Worm (Caenorhabditis elegans) whole organism, mixed stage, embryonic: Measurements from ENCODE around the gene F10G7.12.

Experiments
- M03D4.4 ChIP-seq: sonication (generic microtip); optimal IDR thresholded peaks from 2 replicates; lab custom pipeline; 2017; ENCODE audit warnings: mild to moderate bottlenecking, missing genetic modification characterization, missing compliant biosample characterization
- bed-3 ChIP-seq: fragments of 200-800 bp; sonication (Bioruptor generic); optimal IDR thresholded peaks from 3 replicates; lab custom pipeline; 2018; ENCODE audit warnings: mild to moderate bottlenecking, missing genetic modification characterization, moderate library complexity, missing compliant biosample characterization
- blmp-1 ChIP-seq: fragments of 150-350 bp; optimal IDR thresholded peaks from 2 replicates; lab custom pipeline; 2014; ENCODE audit warnings: missing biosample characterization, missing genetic modification characterization
- ceh-39 ChIP-seq: fragments of 150-350 bp; optimal IDR thresholded peaks from 2 replicates; lab custom pipeline; 2014; ENCODE audit warnings: missing biosample characterization, missing genetic modification characterization
- ceh-43 ChIP-seq: fragments of 200-800 bp; sonication (Bioruptor generic); optimal IDR thresholded peaks from 2 replicates; lab custom pipeline; 2018; ENCODE audit warnings: mild to moderate bottlenecking, missing genetic modification characterization, moderate library complexity, missing compliant biosample characterization
- ceh-83 ChIP-seq: fragments of 200-800 bp; sonication (Bioruptor generic); optimal IDR thresholded peaks from 2 replicates; lab custom pipeline; 2018; ENCODE audit warnings: mild to moderate bottlenecking, missing genetic modification characterization, missing compliant biosample characterization
- ces-1 ChIP-seq: fragments of 150-350 bp; optimal IDR thresholded peaks from 2 replicates; lab custom pipeline; 2014; ENCODE audit warnings: missing biosample characterization, missing genetic modification reagents, missing genetic modification characterization
- drap-1 ChIP-seq: fragments of 200-800 bp; sonication (Bioruptor generic); optimal IDR thresholded peaks from 3 replicates; lab custom pipeline; 2018; ENCODE audit warnings: mild to moderate bottlenecking, missing genetic modification characterization, missing compliant biosample characterization
- elt-1 ChIP-seq: sonication (generic microtip); optimal IDR thresholded peaks from 2 replicates; lab custom pipeline; 2017; ENCODE audit warnings: missing genetic modification characterization, mild to moderate bottlenecking, missing compliant biosample characterization, antibody characterized with exemption, moderate library complexity, borderline replicate concordance; ENCODE audit not compliant: insufficient read depth
- elt-3 ChIP-seq: fragments of 150-350 bp; optimal IDR thresholded peaks from 2 replicates; lab custom pipeline; 2014; ENCODE audit warnings: missing biosample characterization, missing genetic modification characterization
- flh-1 ChIP-seq: fragments of 200-800 bp; sonication (Bioruptor generic); optimal IDR thresholded peaks from 2 replicates; lab custom pipeline; 2018; ENCODE audit warnings: mild to moderate bottlenecking, missing genetic modification characterization, moderate library complexity, missing compliant biosample characterization
- ham-2 ChIP-seq: fragments of 200-800 bp; sonication (Bioruptor generic); optimal IDR thresholded peaks from 2 replicates; lab custom pipeline; 2018; ENCODE audit warnings: mild to moderate bottlenecking, missing genetic modification characterization, missing compliant biosample characterization
- hlh-1 ChIP-seq: fragments of 150-350 bp; optimal IDR thresholded peaks from 2 replicates; lab custom pipeline; 2014; ENCODE audit warnings: missing biosample characterization, missing genetic modification reagents, missing genetic modification characterization
- lin-13 ChIP-seq: fragments of 150-350 bp; optimal IDR thresholded peaks from 2 replicates; lab custom pipeline; 2014; ENCODE audit warnings: missing biosample characterization, missing genetic modification characterization
- lin-32 ChIP-seq: fragments of 200-800 bp; sonication (Bioruptor generic); optimal IDR thresholded peaks from 2 replicates; lab custom pipeline; 2018; ENCODE audit warnings: mild to moderate bottlenecking, missing genetic modification characterization, missing compliant biosample characterization
- lsy-2 ChIP-seq: fragments of 150-350 bp; optimal IDR thresholded peaks from 2 replicates; lab custom pipeline; 2014; ENCODE audit warnings: missing biosample characterization, missing genetic modification characterization
- mab-5 ChIP-seq: fragments of 150-350 bp; optimal IDR thresholded peaks from 2 replicates; lab custom pipeline; 2014; ENCODE audit warnings: missing biosample characterization, missing genetic modification characterization
- mep-1 ChIP-seq: fragments of 150-350 bp; optimal IDR thresholded peaks from 2 replicates; lab custom pipeline; 2017; ENCODE audit warnings: missing biosample characterization, missing genetic modification reagents, missing genetic modification characterization, inconsistent platforms
- mls-2 ChIP-seq: sonication (generic microtip); optimal IDR thresholded peaks from 2 replicates; lab custom pipeline; 2016; ENCODE audit warnings: mild to moderate bottlenecking, missing genetic modification characterization, moderate library complexity, missing compliant biosample characterization
- nhr-12 ChIP-seq: fragments of 150-350 bp; optimal IDR thresholded peaks from 2 replicates; lab custom pipeline; 2014; ENCODE audit warnings: missing biosample characterization, missing genetic modification characterization
- nhr-2 ChIP-seq: fragments of 150-350 bp; optimal IDR thresholded peaks from 2 replicates; lab custom pipeline; 2014; ENCODE audit warnings: missing biosample characterization, missing genetic modification characterization
- nhr-237 ChIP-seq: fragments of 150-350 bp; optimal IDR thresholded peaks from 2 replicates; lab custom pipeline; 2014; ENCODE audit warnings: missing biosample characterization, missing genetic modification characterization
- nhr-28 ChIP-seq: fragments of 150-350 bp; optimal IDR thresholded peaks from 2 replicates; lab custom pipeline; 2014; ENCODE audit warnings: missing biosample characterization, missing genetic modification characterization
- nhr-76 ChIP-seq: sonication (generic microtip); optimal IDR thresholded peaks from 2 replicates; lab custom pipeline; 2017; ENCODE audit warnings: missing biosample characterization, missing genetic modification characterization
- pha-4 ChIP-seq: fragments of 150-350 bp; optimal IDR thresholded peaks from 2 replicates; lab custom pipeline; 2018; ENCODE audit warnings: missing biosample characterization, missing genetic modification reagents, missing genetic modification characterization
- sem-2 ChIP-seq: fragments of 200-800 bp; sonication (Bioruptor generic); optimal IDR thresholded peaks from 2 replicates; lab custom pipeline; 2018; ENCODE audit warnings: mild to moderate bottlenecking, missing genetic modification characterization, missing compliant biosample characterization
- snpc-4 ChIP-seq: fragments of 150-350 bp; optimal IDR thresholded peaks from 2 replicates; lab custom pipeline; 2014; ENCODE audit warnings: missing biosample characterization, missing genetic modification characterization
- sptf-1 ChIP-seq: sonication (generic microtip); optimal IDR thresholded peaks from 2 replicates; lab custom pipeline; 2017; ENCODE audit warnings: mild to moderate bottlenecking, missing genetic modification characterization, moderate library complexity, missing compliant biosample characterization
- tbx-8 ChIP-seq: fragments of 200-800 bp; sonication (Bioruptor generic); optimal IDR thresholded peaks from 2 replicates; lab custom pipeline; 2018; ENCODE audit warnings: mild to moderate bottlenecking, missing genetic modification characterization, moderate library complexity, missing compliant biosample characterization
- unc-120 ChIP-seq: sonication (generic microtip); optimal IDR thresholded peaks from 2 replicates; lab custom pipeline; 2017; ENCODE audit warnings: missing genetic modification characterization, missing compliant biosample characterization; ENCODE audit not compliant: poor library complexity, severe bottlenecking
- unc-39 ChIP-seq: fragments of 150-350 bp; optimal IDR thresholded peaks from 2 replicates; lab custom pipeline; 2014; ENCODE audit warnings: missing biosample characterization, missing genetic modification characterization
- unc-62 ChIP-seq: fragments of 150-350 bp; optimal IDR thresholded peaks from 2 replicates; lab custom pipeline; 2014; ENCODE audit warnings: missing biosample characterization, missing genetic modification reagents, missing genetic modification characterization
- ztf-11 ChIP-seq: fragments of 150-350 bp; optimal IDR thresholded peaks from 2 replicates; lab custom pipeline; 2014; ENCODE audit warnings: missing biosample characterization, missing genetic modification characterization

F10G7.12 gene

ce11 chrII:4706359-4706871 lies 16.8 kb downstream of the F10G7.12 start, which contains the start of the genes F10G7.9 and tsn-1:
Gene F10G7.9 (minus strand): TSS chrII:4706485.
Gene tsn-1 (plus strand): TSS chrII:4706821.
- no peak for TF ChIP-seq ham-2
- TF ChIP-seq ceh-39 (tag; lab: Kevin White, UChicago), result no peak
- TF ChIP-seq ceh-83 (GFP tag; lab: Kevin White, UChicago), result no peak
- no peak for TF ChIP-seq tbx-8
- no peak for TF ChIP-seq blmp-1 (tag; lab: Kevin White, UChicago)
- no peak for TF ChIP-seq unc-120
- no peak for TF ChIP-seq mab-5 (tag; lab: Kevin White, UChicago)
- TF ChIP-seq lin-32, result no peak
- TF ChIP-seq ces-1 (GFP tag; lab: Kevin White, UChicago), result no peak
- peak; percentile 8 for TF ChIP-seq mep-1
- no peak for TF ChIP-seq mls-2 (tag; lab: Kevin White, UChicago)
- TF ChIP-seq pha-4 (tag; lab: Kevin White, UChicago), result peak; percentile 57
- TF ChIP-seq sptf-1 (tag; lab: Kevin White, UChicago), result no peak
- no peak for TF ChIP-seq unc-62 (GFP tag; lab: Kevin White, UChicago)
- TF ChIP-seq elt-3 (tag; lab: Kevin White, UChicago), result no peak
- TF ChIP-seq drap-1 (GFP tag; lab: Kevin White, UChicago), result no peak
- no peak for TF ChIP-seq ztf-11 (tag; lab: Kevin White, UChicago)
- no peak for TF ChIP-seq nhr-237 (tag; lab: Kevin White, UChicago)
- TF ChIP-seq bed-3 (GFP tag; lab: Kevin White, UChicago), result no peak
- no peak for TF ChIP-seq nhr-12
- no peak for TF ChIP-seq ceh-43 (GFP tag; lab: Kevin White, UChicago)
- no peak for TF ChIP-seq nhr-76 (tag; lab: Kevin White, UChicago)
- no peak for TF ChIP-seq hlh-1
- no peak for TF ChIP-seq elt-1
- no peak for TF ChIP-seq unc-39
- TF ChIP-seq snpc-4, result no peak
- no peak for TF ChIP-seq sem-2 (GFP tag; lab: Kevin White, UChicago)
- no peak for TF ChIP-seq nhr-2 (tag; lab: Kevin White, UChicago)
- peak; percentile 95 for TF ChIP-seq lsy-2 (tag; lab: Kevin White, UChicago)
- TF ChIP-seq lin-13 (tag; lab: Kevin White, UChicago), result peak; percentile 20
- no peak for TF ChIP-seq nhr-28 (tag; lab: Kevin White, UChicago)
- TF ChIP-seq M03D4.4 (tag; lab: Kevin White, UChicago), result no peak

ce11 chrII:4710120-4710519 lies 20.5 kb downstream of the F10G7.12 start, which contains the start of gene tag-151:
Gene tag-151 (plus strand): TSS chrII:4710277.
- TF ChIP-seq blmp-1 (tag; lab: Kevin White, UChicago) (no peak), nhr-76 (tag; lab: Kevin White, UChicago) (no peak), ztf-11 (tag; lab: Kevin White, UChicago) (no peak), ham-2 (no peak), elt-3 (tag; lab: Kevin White, UChicago) (no peak), flh-1 (GFP tag; lab: Kevin White, UChicago) (no peak), pha-4 (tag; lab: Kevin White, UChicago) (no peak), mab-5 (tag; lab: Kevin White, UChicago) (no peak), sptf-1 (tag; lab: Kevin White, UChicago) (no peak), snpc-4 (no peak), unc-120 (no peak), ceh-83 (GFP tag; lab: Kevin White, UChicago) (no peak), nhr-12 (no peak), ceh-39 (tag; lab: Kevin White, UChicago) (no peak), lin-32 (no peak), unc-62 (GFP tag; lab: Kevin White, UChicago) (no peak), sem-2 (GFP tag; lab: Kevin White, UChicago) (no peak), tbx-8 (no peak), mls-2 (tag; lab: Kevin White, UChicago) (no peak)
- TF ChIP-seq, all 35 proteins: peak for 0

- TF ChIP-seq mab-5 (tag; lab: Kevin White, UChicago) (no peak), sptf-1 (tag; lab: Kevin White, UChicago) (no peak), mep-1 (no peak), ceh-39 (tag; lab: Kevin White, UChicago) (no peak), nhr-76 (tag; lab: Kevin White, UChicago) (no peak), bed-3 (GFP tag; lab: Kevin White, UChicago) (no peak), blmp-1 (tag; lab: Kevin White, UChicago) (no peak), mls-2 (tag; lab: Kevin White, UChicago) (no peak), sem-2 (GFP tag; lab: Kevin White, UChicago) (no peak), tbx-8 (no peak), elt-1 (no peak), ham-2 (no peak)
These were observed 21.2 kb downstream of the F10G7.12 start for ce11 chrII:4710813-4711212.
